Worm (Caenorhabditis elegans) whole organism, L4/young adult: Measurements from ENCODE around the gene F46G11.4.

Experiments
- W03F9.2 ChIP-seq: fragments of 150-350 bp; optimal IDR thresholded peaks from 2 replicates; lab custom pipeline; 2014; ENCODE audit warnings: missing biosample characterization, missing genetic modification characterization
- dao-5 ChIP-seq: sonication (generic microtip); optimal IDR thresholded peaks from 2 replicates; lab custom pipeline; 2016; ENCODE audit warnings: missing genotype, missing genetic modification characterization, moderate library complexity, missing compliant biosample characterization
- him-1 ChIP-seq: sonication (generic microtip); optimal IDR thresholded peaks from 2 replicates; lab custom pipeline; 2016; ENCODE audit warnings: missing genotype, missing genetic modification reagents, missing genetic modification characterization, missing compliant biosample characterization

DNA sequence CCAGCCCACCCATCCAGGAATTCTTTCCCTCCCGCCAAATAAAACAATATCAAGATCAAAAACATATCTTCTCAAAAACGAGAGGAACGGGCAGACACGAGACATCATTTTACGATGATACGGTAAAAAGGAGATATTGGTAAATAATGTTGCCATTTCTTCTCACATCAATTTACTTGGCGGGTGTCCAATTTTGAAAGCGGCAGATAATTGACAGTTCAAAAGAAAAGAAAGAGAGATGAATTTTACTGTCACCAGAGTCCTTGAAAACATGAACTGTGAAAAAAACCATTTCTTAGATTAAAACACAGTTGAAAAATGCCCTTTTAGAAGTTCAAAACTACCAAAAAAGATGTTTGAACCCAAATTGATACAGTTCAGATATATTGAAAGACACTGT is 12.1 kb upstream of the F46G11.4 start:
- no peak for TF ChIP-seq dao-5 (tag; lab: Kevin White, UChicago)
- no peak for TF ChIP-seq him-1
- TF ChIP-seq W03F9.2 = no peak
